Fruit fly (Drosophila melanogaster) whole organism, wandering third instar larva: ENCODE results near the gene CG3168.

Experiments used
- Hnf4 ChIP-seq: fragments of 200-800 bp; sonication (Bioruptor generic); optimal IDR thresholded peaks from 2 replicates; lab custom pipeline; 2016; ENCODE audit warnings: missing biosample characterization, mild to moderate bottlenecking, missing genetic modification characterization
- Hr78 ChIP-seq: fragments of >200 bp; optimal IDR thresholded peaks from 2 replicates; lab custom pipeline; 2017; ENCODE audit warnings: missing biosample characterization, missing genetic modification characterization
- OdsH ChIP-seq: fragments of 200-800 bp; sonication (Bioruptor generic); optimal IDR thresholded peaks from 2 replicates; lab custom pipeline; 2016; ENCODE audit warnings: missing biosample characterization, mild to moderate bottlenecking, missing genetic modification characterization
- dmrt93B ChIP-seq: fragments of 200-800 bp; sonication (Bioruptor generic); optimal IDR thresholded peaks from 2 replicates; lab custom pipeline; 2018; ENCODE audit warnings: missing biosample characterization, mild to moderate bottlenecking, missing genetic modification characterization
- h ChIP-seq: fragments of 200-800 bp; sonication (Bioruptor generic); optimal IDR thresholded peaks from 3 replicates; lab custom pipeline; 2016; ENCODE audit warnings: missing biosample characterization, mild to moderate bottlenecking, missing genetic modification characterization
- woc ChIP-seq: sonication (Bioruptor generic); optimal IDR thresholded peaks from 2 replicates; lab custom pipeline; 2016; ENCODE audit warnings: missing biosample characterization, mild to moderate bottlenecking, missing genetic modification characterization

dm6 chrX:6678635-6679501 lies 60.9 kb downstream of the CG3168 start, which contains the start of gene ND-ASHI:
- TF ChIP-seq OdsH, result peak; percentile 93
- peak; percentile 94 for TF ChIP-seq dmrt93B (GFP tag; lab: Kevin White, UChicago)
- TF ChIP-seq Hnf4, result no peak
- peak; percentile 94 for TF ChIP-seq woc (GFP tag; lab: Kevin White, UChicago)
- TF ChIP-seq Hr78, result no peak
- peak; percentile 96 for TF ChIP-seq h
